Fruit fly (Drosophila melanogaster): Measurements from ENCODE around the gene sfl.

sfl gene

dm6 chr3L:6496053-6496921, 807 bp downstream of the sfl start (continued):
- no peak for TF ChIP-seq Gug (GFP tag; IDR thresholded peaks at IDR 0.05)
- TF ChIP-seq CG7839 (tag; optimal IDR thresholded peaks at IDR 0.05): no peak
- no peak for TF ChIP-seq br (optimal IDR thresholded peaks at IDR 0.05)
- no peak for TF ChIP-seq B-H1 (GFP tag; IDR thresholded peaks at IDR 0.05)

- no peak for TF ChIP-seq CG2875 (GFP tag; optimal IDR thresholded peaks at IDR 0.05)
- no peak for TF ChIP-seq inv (GFP tag; IDR thresholded peaks at IDR 0.05; ENCODE audit: partially characterized antibody)
- TF ChIP-seq jumu (GFP tag; optimal IDR thresholded peaks at IDR 0.05): no peak
- peak; percentile 45 for TF ChIP-seq D19A (tag; optimal IDR thresholded peaks at IDR 0.05)
- peak; percentile 46; the same call in 1 of the 2 replicates for TF ChIP-seq vvl (GFP tag; IDR thresholded peaks at IDR 0.05)
- TF ChIP-seq salm (tag; optimal IDR thresholded peaks at IDR 0.05): peak; percentile 14
- peak; percentile 51; the same call in 1 of the 2 replicates for TF ChIP-seq Drgx (GFP tag; IDR thresholded peaks at IDR 0.05)
- peak; percentile 16 for TF ChIP-seq Blimp-1 (GFP tag; optimal IDR thresholded peaks at IDR 0.05)
- no peak for TF ChIP-seq vfl (GFP tag; optimal IDR thresholded peaks at IDR 0.05)
- TF ChIP-seq gem (tag; optimal IDR thresholded peaks at IDR 0.05): peak; percentile 42
- peak in 1 of 2 experiments; percentile 9 for TF ChIP-seq Hr51 (GFP tag; optimal IDR thresholded peaks at IDR 0.05)
- peak; percentile 22; the same call in 1 of the 2 replicates for TF ChIP-seq lmd (GFP tag; IDR thresholded peaks at IDR 0.05)
- TF ChIP-seq CG17328 (GFP tag; IDR thresholded peaks at IDR 0.05): 0 out of 2 replicates have a peak, but pooled peaks have one; percentile 0
- TF ChIP-seq CG18262 (tag; optimal IDR thresholded peaks at IDR 0.05): peak; percentile 7
- peak; percentile 55 for TF ChIP-seq sens (GFP tag)
- TF ChIP-seq CG31224 (GFP tag; IDR thresholded peaks at IDR 0.05): no peak
- TF ChIP-seq shn (GFP tag; optimal IDR thresholded peaks at IDR 0.05): no peak
- no peak for TF ChIP-seq br (optimal IDR thresholded peaks at IDR 0.05)
- TF ChIP-seq eve (GFP tag; optimal IDR thresholded peaks at IDR 0.05): no peak
- TF ChIP-seq row (GFP tag; IDR thresholded peaks at IDR 0.05): peak; percentile 44; the same call in 2 of the 3 replicates
- no peak for TF ChIP-seq CG15601 (tag; optimal IDR thresholded peaks at IDR 0.05)
- peak; percentile 15; the same call in 1 of the 2 replicates for TF ChIP-seq Ptx1 (GFP tag; IDR thresholded peaks at IDR 0.05)
- peak; percentile 1 for TF ChIP-seq Sox102F (GFP tag; optimal IDR thresholded peaks at IDR 0.05)
- TF ChIP-seq Stat92E (GFP tag; optimal IDR thresholded peaks at IDR 0.05): no peak
Measured at dm6 chr3L:6496922-6497232, 1.4 kb downstream of the sfl start.

- TF ChIP-seq BEAF-32 (GFP tag; optimal IDR thresholded peaks at IDR 0.05): no peak
- no peak for TF ChIP-seq Dip2 (GFP tag; IDR thresholded peaks at IDR 0.05)
- TF ChIP-seq YL-1 (GFP tag; optimal IDR thresholded peaks at IDR 0.05): no peak
- TF ChIP-seq Usf (GFP tag; optimal IDR thresholded peaks at IDR 0.05): no peak
- TF ChIP-seq CG18476 (GFP tag; optimal IDR thresholded peaks at IDR 0.05): no peak
- no peak for TF ChIP-seq CG6689 (GFP tag; IDR thresholded peaks at IDR 0.05)
- no peak for TF ChIP-seq Awh (GFP tag; IDR thresholded peaks at IDR 0.05)
- TF ChIP-seq Scr (GFP tag; IDR thresholded peaks at IDR 0.05; ENCODE audit: partially characterized antibody): no peak
- TF ChIP-seq Nf-YB (GFP tag; optimal IDR thresholded peaks at IDR 0.05): no peak
- TF ChIP-seq CG7271 (tag; optimal IDR thresholded peaks at IDR 0.05): no peak
- no peak for TF ChIP-seq CG13775 (GFP tag; optimal IDR thresholded peaks at IDR 0.05)
- no peak for TF ChIP-seq cwo (GFP tag; optimal IDR thresholded peaks at IDR 0.05)
- no peak for TF ChIP-seq otp (GFP tag; IDR thresholded peaks at IDR 0.05)
- TF ChIP-seq H2.0 (GFP tag; IDR thresholded peaks at IDR 0.05): no peak
- TF ChIP-seq grn (GFP tag; optimal IDR thresholded peaks at IDR 0.05): peak; percentile 38
- no peak for TF ChIP-seq kah (GFP tag; optimal IDR thresholded peaks at IDR 0.05)
- no peak for TF ChIP-seq CG4424 (GFP tag; optimal IDR thresholded peaks at IDR 0.05)
- TF ChIP-seq usp (GFP tag; optimal IDR thresholded peaks at IDR 0.05): no peak
- no peak for TF ChIP-seq jumu (GFP tag; optimal IDR thresholded peaks at IDR 0.05)
- TF ChIP-seq crol (GFP tag; IDR thresholded peaks at IDR 0.05): peak; percentile 51; the same call in 1 of the 2 replicates
- no peak for TF ChIP-seq Jarid2 (GFP tag; optimal IDR thresholded peaks at IDR 0.05)
- no peak for TF ChIP-seq CG15073 (GFP tag; optimal IDR thresholded peaks at IDR 0.05)
Measured at dm6 chr3L:6497990-6498389, 2.5 kb downstream of the sfl start.
